Worm (Caenorhabditis elegans) whole organism, L4 larva: ENCODE results near the gene C15H11.13.

Experiments used
- mes-2 ChIP-seq: sonication (generic microtip); optimal IDR thresholded peaks from 2 replicates; lab custom pipeline; 2016; ENCODE audit warnings: missing genotype, mild to moderate bottlenecking, missing genetic modification characterization, missing compliant biosample characterization; ENCODE audit not compliant: poor library complexity, severe bottlenecking
- mxl-2 ChIP-seq: fragments of 200-800 bp; sonication (Bioruptor generic); conservative IDR thresholded peaks from 2 replicates; pipeline ENCODE4 v1.3.6; 2022; ENCODE audit warnings: missing genetic modification reagents, missing genetic modification characterization, missing compliant biosample characterization
- skn-1 ChIP-seq: fragments of 150-350 bp; optimal IDR thresholded peaks from 2 replicates; lab custom pipeline; 2014; ENCODE audit warnings: missing biosample characterization, missing genetic modification characterization

Gene C15H11.13

ce11 chrV:14440841-14441240 is 46.0 kb downstream of the C15H11.13 start, which contains the start of gene F23B12.4 (continued):
- TF ChIP-seq mxl-2 (GFP tag; lab: Robert Waterston, UW): no peak
- TF ChIP-seq skn-1 (tag; lab: Kevin White, UChicago): no peak

- peak; percentile 53 for TF ChIP-seq mes-2 (tag; lab: Kevin White, UChicago)
- TF ChIP-seq, all 104 proteins: peak for 1; not testable (repeated sequence) for 103
Measured at ce11 chrV:14443471-14444015, 48.7 kb downstream of the C15H11.13 start.
